Fruit fly (Drosophila melanogaster) whole organism, embryonic: Measurements from ENCODE around the gene SclA.

Source experiments
- ATbp ChIP-seq: fragments of 200-800 bp; sonication (Bioruptor generic); optimal IDR thresholded peaks from 2 replicates; lab custom pipeline; 2017; ENCODE audit warnings: missing biosample characterization, mild to moderate bottlenecking, missing genetic modification characterization, missing genetic modification reagents
- BEAF-32 ChIP-seq: fragments of 200-800 bp; sonication (Bioruptor generic); optimal IDR thresholded peaks from 3 replicates; lab custom pipeline; 2017; ENCODE audit warnings: missing biosample characterization, missing genetic modification characterization, mild to moderate bottlenecking, moderate library complexity, missing genetic modification reagents
- Bgb ChIP-seq: fragments of 200-800 bp; sonication (Bioruptor generic); IDR thresholded peaks from 2 replicates; pipeline ENCODE4 v1.3.6; 2022; ENCODE audit warnings: missing biosample characterization, missing genetic modification characterization; ENCODE audit not compliant: partially characterized antibody
- CG10209 ChIP-seq: fragments of 200-800 bp; sonication (Bioruptor generic); optimal IDR thresholded peaks from 3 replicates; lab custom pipeline; 2017; ENCODE audit warnings: missing biosample characterization, mild to moderate bottlenecking, missing genetic modification characterization, missing genetic modification reagents
- CG11723 ChIP-seq: fragments of 200-800 bp; sonication (Bioruptor generic); optimal IDR thresholded peaks from 2 replicates; lab custom pipeline; 2017; ENCODE audit warnings: missing biosample characterization, mild to moderate bottlenecking, missing genetic modification characterization
- CG12299 ChIP-seq: fragments of 200-800 bp; sonication (Bioruptor generic); optimal IDR thresholded peaks from 2 replicates; lab custom pipeline; 2018; ENCODE audit warnings: missing biosample characterization, mild to moderate bottlenecking, missing genetic modification characterization
- CG12391 ChIP-seq: fragments of 200-800 bp; sonication (Bioruptor generic); optimal IDR thresholded peaks from 3 replicates; lab custom pipeline; 2018; ENCODE audit warnings: missing biosample characterization, mild to moderate bottlenecking, missing genetic modification characterization, moderate library complexity
- CG14014 ChIP-seq: fragments of 200-800 bp; sonication (Bioruptor generic); IDR thresholded peaks from 2 replicates; pipeline ENCODE4 v1.3.6; 2022; ENCODE audit warnings: missing biosample characterization, missing genetic modification characterization
- CG14441 ChIP-seq: fragments of 200-800 bp; sonication (Bioruptor generic); IDR thresholded peaks from 2 replicates; pipeline ENCODE4 v1.3.6; 2022; ENCODE audit warnings: missing biosample characterization, missing genetic modification characterization
- CG15011 ChIP-seq: fragments of 200-800 bp; sonication (Bioruptor generic); optimal IDR thresholded peaks from 3 replicates; lab custom pipeline; 2018; ENCODE audit warnings: missing biosample characterization, mild to moderate bottlenecking, missing genetic modification characterization
- CG15696 ChIP-seq: fragments of 200-800 bp; sonication (Bioruptor generic); optimal IDR thresholded peaks from 2 replicates; lab custom pipeline; 2019; ENCODE audit warnings: missing biosample characterization, mild to moderate bottlenecking, missing genetic modification characterization, moderate library complexity
- CG1602 ChIP-seq: fragments of 200-800 bp; sonication (Bioruptor generic); optimal IDR thresholded peaks from 3 replicates; lab custom pipeline; 2016; ENCODE audit warnings: missing biosample characterization, missing genetic modification characterization
- CG30431 ChIP-seq: fragments of 200-800 bp; sonication (Bioruptor generic); optimal IDR thresholded peaks from 2 replicates; lab custom pipeline; 2017; ENCODE audit warnings: missing biosample characterization, missing genetic modification characterization
- CG4617 ChIP-seq: fragments of 200-800 bp; sonication (Bioruptor generic); optimal IDR thresholded peaks from 3 replicates; lab custom pipeline; 2016; ENCODE audit warnings: missing biosample characterization, missing genetic modification characterization, borderline replicate concordance
- CG5180 ChIP-seq: fragments of 200-800 bp; sonication (Bioruptor generic); optimal IDR thresholded peaks from 3 replicates; lab custom pipeline; 2017; ENCODE audit warnings: missing biosample characterization, missing genetic modification characterization, mild to moderate bottlenecking, moderate library complexity, missing genetic modification reagents
- CG6813 ChIP-seq: fragments of 200-800 bp; sonication (Bioruptor generic); optimal IDR thresholded peaks from 2 replicates; lab custom pipeline; 2017; ENCODE audit warnings: missing biosample characterization, missing genetic modification characterization, mild to moderate bottlenecking, moderate library complexity, missing genetic modification reagents
- CG7372 ChIP-seq: fragments of 200-800 bp; sonication (Bioruptor generic); IDR thresholded peaks from 2 replicates; pipeline ENCODE4 v1.3.6; 2022; ENCODE audit warnings: missing biosample characterization, missing genetic modification characterization
- CG9727 ChIP-seq: fragments of 200-800 bp; sonication (Bioruptor generic); optimal IDR thresholded peaks from 3 replicates; lab custom pipeline; 2017; ENCODE audit warnings: missing biosample characterization, mild to moderate bottlenecking, missing genetic modification characterization
- CG9817 ChIP-seq: fragments of 200-800 bp; sonication (Bioruptor generic); optimal IDR thresholded peaks from 2 replicates; lab custom pipeline; 2018; ENCODE audit warnings: missing biosample characterization, mild to moderate bottlenecking, missing genetic modification characterization, moderate library complexity
- D19A ChIP-seq: fragments of 200-800 bp; optimal IDR thresholded peaks from 3 replicates; lab custom pipeline; 2019; ENCODE audit warnings: missing biosample characterization, mild to moderate bottlenecking, missing genetic modification characterization, moderate library complexity
- Doc2 ChIP-seq: fragments of 200-800 bp; sonication (Bioruptor generic); IDR thresholded peaks from 2 replicates; pipeline ENCODE4 v1.3.6; 2022; ENCODE audit warnings: missing biosample characterization, missing genetic modification characterization
- Dp ChIP-seq: fragments of 200-800 bp; sonication (Bioruptor generic); optimal IDR thresholded peaks from 2 replicates; lab custom pipeline; 2018; ENCODE audit warnings: missing biosample characterization, mild to moderate bottlenecking, missing genetic modification characterization, moderate library complexity
- E2f2 ChIP-seq: fragments of 200-800 bp; sonication (Bioruptor generic); IDR thresholded peaks from 2 replicates; pipeline ENCODE4 v1.3.6; 2022; ENCODE audit warnings: missing biosample characterization, missing genetic modification characterization
- Eip74EF ChIP-seq, 2 experiments: fragments of 200-800 bp in 1 of 2; fragments of >200 bp in 1 of 2; sonication (Bioruptor generic) in 1 of 2; optimal IDR thresholded peaks; 2 replicates each; lab custom pipeline; 2017 to 2019; ENCODE audit warnings: missing biosample characterization in 2 of 2, missing genetic modification characterization in 2 of 2, mild to moderate bottlenecking in 1 of 2, moderate library complexity in 1 of 2
- Ets65A ChIP-seq: fragments of 200-800 bp; sonication (Bioruptor generic); peaks from one replicate; lab custom pipeline; 2016; ENCODE audit warnings: missing biosample characterization, missing genetic modification characterization
- Hand ChIP-seq: fragments of 200-800 bp; sonication (Bioruptor generic); optimal IDR thresholded peaks from 2 replicates; lab custom pipeline; 2017; ENCODE audit warnings: mild to moderate bottlenecking, missing biosample characterization, missing genetic modification reagents, missing genetic modification characterization
- Max ChIP-seq: fragments of 200-800 bp; sonication (Bioruptor generic); optimal IDR thresholded peaks from 2 replicates; lab custom pipeline; 2016; ENCODE audit warnings: missing biosample characterization, mild to moderate bottlenecking, missing genetic modification characterization
- Nf-YA ChIP-seq: fragments of 200-800 bp; sonication (Bioruptor generic); IDR thresholded peaks from 2 replicates; pipeline ENCODE4 v1.3.6; 2022; ENCODE audit warnings: missing biosample characterization, missing genetic modification characterization
- Rfx ChIP-seq: fragments of 200-800 bp; sonication (Bioruptor generic); IDR thresholded peaks from 2 replicates; pipeline ENCODE4 v1.3.6; 2022; ENCODE audit warnings: missing biosample characterization, missing genetic modification characterization
- Side ChIP-seq: fragments of 200-800 bp; sonication (Bioruptor generic); optimal IDR thresholded peaks from 2 replicates; lab custom pipeline; 2016; ENCODE audit warnings: missing biosample characterization, missing genetic modification characterization
- Sry-δ ChIP-seq: fragments of 200-800 bp; sonication (Bioruptor generic); optimal IDR thresholded peaks from 2 replicates; lab custom pipeline; 2016; ENCODE audit warnings: missing biosample characterization, missing genetic modification characterization
- Ssrp ChIP-seq: fragments of 200-800 bp; sonication (Bioruptor generic); optimal IDR thresholded peaks from 2 replicates; lab custom pipeline; 2018; ENCODE audit warnings: missing biosample characterization, mild to moderate bottlenecking, missing genetic modification characterization, moderate library complexity
- Taf1 ChIP-seq: fragments of 200-800 bp; sonication (Bioruptor generic); IDR thresholded peaks from 2 replicates; pipeline ENCODE4 v1.3.6; 2022; ENCODE audit warnings: missing biosample characterization, missing genetic modification characterization
- Usf ChIP-seq: fragments of 200-800 bp; sonication (Bioruptor generic); optimal IDR thresholded peaks from 2 replicates; lab custom pipeline; 2017; ENCODE audit warnings: missing genotype, missing biosample characterization, missing genetic modification characterization
- Vsx1 ChIP-seq: fragments of 200-800 bp; sonication (Bioruptor generic); optimal IDR thresholded peaks from 2 replicates; lab custom pipeline; 2017; ENCODE audit warnings: missing biosample characterization, mild to moderate bottlenecking, missing genetic modification characterization, missing genetic modification reagents
- Xrp1 ChIP-seq: fragments of 200-800 bp; sonication (Bioruptor generic); IDR thresholded peaks from 2 replicates; pipeline ENCODE4 v1.3.6; 2022; ENCODE audit warnings: missing biosample characterization, missing genetic modification characterization
- az2 ChIP-seq: fragments of 200-800 bp; sonication (Bioruptor generic); optimal IDR thresholded peaks from 3 replicates; lab custom pipeline; 2016; ENCODE audit warnings: missing biosample characterization, missing genetic modification characterization
- fu2 ChIP-seq: fragments of 200-800 bp; sonication (Bioruptor generic); optimal IDR thresholded peaks from 2 replicates; lab custom pipeline; 2016; ENCODE audit warnings: missing biosample characterization, missing genetic modification characterization
- gsb-n ChIP-seq: fragments of 200-800 bp; sonication (Bioruptor generic); optimal IDR thresholded peaks from 3 replicates; lab custom pipeline; 2018; ENCODE audit warnings: missing biosample characterization, mild to moderate bottlenecking, missing genetic modification characterization
- ind ChIP-seq: fragments of 200-800 bp; sonication (Bioruptor generic); optimal IDR thresholded peaks from 3 replicates; lab custom pipeline; 2016; ENCODE audit warnings: missing biosample characterization, missing genetic modification characterization
- insv ChIP-seq, 2 experiments: fragments of 200-800 bp; sonication (Bioruptor generic); optimal IDR thresholded peaks; 3 replicates each; lab custom pipeline; 2016 to 2018; ENCODE audit warnings: missing biosample characterization in 2 of 2, missing genetic modification characterization in 2 of 2
- pum ChIP-seq: fragments of 200-800 bp; sonication (Bioruptor generic); optimal IDR thresholded peaks from 2 replicates; lab custom pipeline; 2016; ENCODE audit warnings: missing biosample characterization, missing genetic modification characterization
- pzg ChIP-seq: fragments of 200-800 bp; sonication (Bioruptor generic); optimal IDR thresholded peaks from 3 replicates; lab custom pipeline; 2018; ENCODE audit warnings: missing biosample characterization, mild to moderate bottlenecking, missing genetic modification characterization, moderate library complexity
- repo ChIP-seq: fragments of 200-800 bp; sonication (Bioruptor generic); optimal IDR thresholded peaks from 2 replicates; lab custom pipeline; 2016; ENCODE audit warnings: missing biosample characterization, missing genetic modification characterization
- trem ChIP-seq: fragments of 200-800 bp; optimal IDR thresholded peaks from 3 replicates; lab custom pipeline; 2019; ENCODE audit warnings: missing biosample characterization, mild to moderate bottlenecking, missing genetic modification characterization, moderate library complexity
- tx ChIP-seq: fragments of 200-800 bp; sonication (Bioruptor generic); optimal IDR thresholded peaks from 2 replicates; lab custom pipeline; 2016; ENCODE audit warnings: missing biosample characterization, missing genetic modification characterization
- yki ChIP-seq: fragments of >200 bp; optimal IDR thresholded peaks from 3 replicates; lab custom pipeline; 2018
- zfh1 ChIP-seq: fragments of 200-800 bp; sonication (Bioruptor generic); IDR thresholded peaks from 3 replicates; pipeline ENCODE4 v1.3.6; 2022; ENCODE audit warnings: missing biosample characterization, missing genetic modification characterization

SclA gene

DNA sequence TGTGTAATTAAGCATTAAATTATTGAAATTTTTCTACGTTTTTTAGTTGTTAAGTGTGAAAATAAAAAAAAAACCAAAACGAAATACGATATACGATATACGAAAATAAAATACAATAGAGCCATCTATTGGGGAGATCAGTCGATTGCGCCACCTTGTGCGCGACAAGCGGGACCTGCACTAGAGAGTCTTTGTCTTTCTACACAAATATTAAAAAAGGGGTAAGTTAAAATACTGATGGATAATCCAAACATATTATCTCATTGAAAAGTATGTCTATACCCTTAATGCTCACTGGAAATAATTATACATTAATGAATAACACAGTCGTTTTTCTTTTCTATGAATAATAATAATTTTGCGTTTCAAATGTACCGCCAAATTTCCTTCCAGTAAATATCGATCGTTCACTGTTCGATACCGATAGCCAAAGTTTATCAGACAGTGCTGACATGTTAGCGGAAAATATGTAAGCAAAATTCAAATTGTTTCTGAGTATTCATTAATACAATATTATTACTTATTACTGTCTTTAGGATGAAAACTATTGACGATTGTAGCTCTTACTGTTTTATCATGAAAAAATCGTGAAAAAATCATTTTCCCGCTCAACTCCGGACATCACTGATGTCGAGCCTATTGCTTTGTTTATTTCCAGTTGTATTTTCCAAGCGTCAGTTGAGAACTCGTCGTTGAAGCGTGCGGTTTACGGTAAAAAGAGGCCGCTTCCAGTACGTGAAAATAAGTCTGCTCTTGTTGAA, 21.6 kb upstream of the SclA start, which contains the start of gene mdy (continued):
- TF ChIP-seq ind (GFP tag; lab: Kevin White, UChicago) (peak; percentile 12), insv (GFP tag; optimal IDR thresholded peaks at IDR 0.05; lab: Kevin White, UChicago) (peak in 1 of 2 experiments; percentile 62), pum (GFP tag; lab: Kevin White, UChicago) (peak; percentile 2), zfh1 (GFP tag; lab: Robert Waterston, UW) (peak; percentile 60; the same call in 2 of the 3 replicates), ATbp (peak; percentile 44), Rfx (GFP tag; lab: Robert Waterston, UW) (peak; percentile 65), D19A (tag; lab: Kevin White, UChicago) (peak; percentile 37), Eip74EF (GFP tag; optimal IDR thresholded peaks at IDR 0.05; lab: Kevin White, UChicago) (peak in 1 of 2 experiments; percentile 17), Ssrp (tag; lab: Kevin White, UChicago) (peak; percentile 32), gsb-n (tag; lab: Kevin White, UChicago) (peak; percentile 36), Ets65A (GFP tag; lab: Kevin White, UChicago) (peak; percentile 73), Xrp1 (peak; percentile 56), Usf (GFP tag; lab: Kevin White, UChicago) (peak; percentile 11), Sry-δ (peak; percentile 63), BEAF-32 (peak; percentile 56), CG1602 (GFP tag; lab: Kevin White, UChicago) (peak; percentile 44), fu2 (GFP tag; lab: Kevin White, UChicago) (peak; percentile 52), yki (lab: Kevin White, UChicago) (no peak), Vsx1 (GFP tag; lab: Kevin White, UChicago) (peak; percentile 31), pzg (peak; percentile 54), CG4617 (no peak), CG12391 (tag; lab: Kevin White, UChicago) (peak; percentile 77), tx (GFP tag; lab: Kevin White, UChicago) (peak; percentile 19), E2f2 (GFP tag; lab: Robert Waterston, UW) (peak; percentile 92), az2 (peak; percentile 61), Max (peak; percentile 65), Hand (GFP tag; lab: Kevin White, UChicago) (no peak), CG5180 (GFP tag; lab: Kevin White, UChicago) (peak; percentile 5), Side (GFP tag; lab: Kevin White, UChicago) (peak; percentile 5), CG14441 (peak; percentile 47), Dp (GFP tag; lab: Kevin White, UChicago) (peak; percentile 89), trem (peak; percentile 23), CG7372 (GFP tag; lab: Robert Waterston, UW) (0 out of 2 replicates have a peak, but pooled peaks have one; percentile 14), CG10209 (peak; percentile 51), CG14014 (GFP tag; lab: Robert Waterston, UW) (peak; percentile 70), CG15696 (tag; lab: Kevin White, UChicago) (peak; percentile 15), CG30431 (GFP tag; lab: Kevin White, UChicago) (peak; percentile 15), CG12299 (tag; lab: Kevin White, UChicago) (peak; percentile 37), Bgb (GFP tag; lab: Robert Waterston, UW) (peak; percentile 21; the same call in 1 of the 2 replicates), CG9727 (GFP tag; lab: Kevin White, UChicago) (peak; percentile 54), CG15011 (GFP tag; lab: Kevin White, UChicago) (no peak), CG6813 (GFP tag; lab: Kevin White, UChicago) (no peak), Nf-YA (GFP tag; lab: Robert Waterston, UW) (peak; percentile 55; the same call in 1 of the 2 replicates), CG11723 (GFP tag; lab: Kevin White, UChicago) (no peak), repo (GFP tag; lab: Kevin White, UChicago) (peak; percentile 22), Taf1 (no peak), CG9817 (tag; lab: Kevin White, UChicago) (peak; percentile 19), Doc2 (no peak)
